Worm (Caenorhabditis elegans): ENCODE results near the gene clec-54.
A peak's percentile ranks its signal among the peaks of the same experiment; 100 is the strongest.

clec-54 gene

DNA sequence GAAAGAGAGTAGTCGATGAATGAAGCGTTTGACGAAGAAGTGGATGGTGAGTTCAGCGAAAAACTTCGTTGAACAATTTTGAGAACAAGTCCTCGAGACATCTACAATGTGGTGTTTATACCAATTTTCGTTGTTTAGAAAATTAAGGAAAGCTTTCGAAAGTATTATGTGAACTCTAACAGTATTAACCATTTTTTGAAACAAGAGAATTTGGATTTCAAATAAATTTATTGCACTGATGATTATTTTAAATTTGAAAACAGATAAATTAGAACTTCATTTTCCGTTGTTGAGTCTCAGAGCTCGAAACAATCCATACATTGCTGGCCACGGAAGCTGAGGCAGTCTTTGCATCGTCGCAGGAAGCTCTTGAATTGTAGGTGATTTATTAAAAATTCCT, 45.8 kb downstream of the clec-54 start, which contains the start of gene C53A5.16:
Gene C53A5.16 (minus strand): TSS at position 101 of the 400 bp plus-strand sequence.
- TF ChIP-seq unc-62 (GFP tag; optimal IDR thresholded peaks at IDR 0.05 in 1 of 2) (no peak), unc-62 (tag; optimal IDR thresholded peaks at IDR 0.05) (no peak), snpc-1.2 (GFP tag; IDR thresholded peaks at IDR 0.05) (no peak), vab-7 (GFP tag; IDR thresholded peaks at IDR 0.05) (no peak), daf-12 (tag; optimal IDR thresholded peaks at IDR 0.05) (no peak), ZK546.5 (tag; optimal IDR thresholded peaks at IDR 0.05) (no peak), nhr-77 (tag; optimal IDR thresholded peaks at IDR 0.05) (no peak), unc-130 (GFP tag; optimal IDR thresholded peaks at IDR 0.05) (no peak), egl-43 (GFP tag; IDR thresholded peaks at IDR 0.05) (no peak), ceh-44 (GFP tag; IDR thresholded peaks at IDR 0.05) (no peak)

DNA sequence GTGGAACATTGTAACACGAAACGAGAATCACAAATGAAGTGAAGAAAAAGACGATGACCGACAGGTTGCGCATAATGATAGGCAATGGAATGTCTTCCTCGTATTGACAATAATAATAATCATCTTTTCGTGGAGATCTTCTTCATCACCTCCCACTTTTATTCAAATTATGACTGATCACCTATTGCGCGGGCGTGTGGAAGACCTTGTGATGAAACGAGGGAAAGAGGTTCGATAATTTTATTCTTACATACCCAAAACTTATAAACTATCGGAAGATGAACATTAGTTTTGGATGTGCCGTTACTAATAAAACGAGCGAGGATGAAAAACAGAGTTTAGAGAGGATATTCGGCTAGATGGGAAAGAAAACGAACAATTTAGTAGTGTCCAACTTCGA, 46.4 kb downstream of the clec-54 start, which contains the start of gene C53A5.2:
Gene C53A5.2 (minus strand): TSS at position 101 of the 400 bp plus-strand sequence.
- TF ChIP-seq nhr-111 (GFP tag; optimal IDR thresholded peaks at IDR 0.05) (no peak), daf-12 (tag; optimal IDR thresholded peaks at IDR 0.05) (no peak), nhr-11 (tag; optimal IDR thresholded peaks at IDR 0.05) (no peak), tag-97 (GFP tag; IDR thresholded peaks at IDR 0.05) (no peak), daf-16 (GFP tag; optimal IDR thresholded peaks at IDR 0.05) (no peak), daf-16 (tag; optimal IDR thresholded peaks at IDR 0.05) (no peak), ama-1 (optimal IDR thresholded peaks at IDR 0.05) (no peak), ceh-82 (tag; optimal IDR thresholded peaks at IDR 0.05) (no peak), lin-15B (tag; optimal IDR thresholded peaks at IDR 0.05) (no peak), Y5F2A.4 (GFP tag; optimal IDR thresholded peaks at IDR 0.05) (no peak), ceh-62 (tag; optimal IDR thresholded peaks at IDR 0.05) (no peak), Y75B8A.6 (GFP tag; IDR thresholded peaks at IDR 0.05) (no peak), cey-2 (tag; optimal IDR thresholded peaks at IDR 0.05; ENCODE audit: borderline replicate concordance, insufficient read depth) (no peak), R02D3.7 (tag; optimal IDR thresholded peaks at IDR 0.05) (no peak)

DNA sequence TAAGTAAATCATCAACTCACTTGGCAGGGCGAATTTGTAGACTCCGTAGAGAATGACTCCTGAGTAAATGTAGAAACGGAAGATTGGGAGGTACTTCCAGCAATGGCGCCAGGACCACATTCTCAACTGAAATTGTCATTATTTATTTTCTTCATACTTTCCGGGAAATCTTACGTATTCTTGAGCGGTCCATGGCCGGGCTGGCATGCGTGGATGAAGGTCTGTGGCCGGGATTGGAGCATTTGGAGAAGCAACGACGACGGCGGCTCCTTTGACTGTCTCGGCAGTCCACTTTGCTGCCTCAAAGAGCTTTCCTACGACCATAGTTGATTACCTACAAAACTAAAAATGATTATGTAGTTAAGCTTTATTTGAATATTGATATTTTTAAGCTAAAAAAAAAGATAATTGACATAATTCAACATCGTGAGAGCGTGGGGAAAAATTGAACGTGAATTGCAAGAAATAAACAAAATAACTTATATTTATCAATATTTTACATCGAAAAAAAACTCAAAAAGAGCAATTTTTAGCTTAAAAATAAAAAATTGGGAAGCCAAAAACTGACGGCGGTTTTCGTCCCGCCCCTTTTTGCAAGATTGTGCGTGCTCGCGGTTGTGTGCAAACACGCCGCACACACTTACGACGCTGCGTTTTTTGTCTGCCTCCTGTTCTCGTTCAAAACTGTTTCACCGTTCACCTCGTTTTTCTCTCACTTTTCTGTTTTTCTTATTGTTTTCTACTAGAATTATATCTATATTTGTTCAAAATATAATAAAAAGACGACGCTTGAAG, 47.3 kb downstream of the clec-54 start, which contains the start of gene ril-1:
Gene ril-1 (minus strand): TSS at position 342 of the 795 bp plus-strand sequence.
- no peak for TF ChIP-seq nhr-237 (tag; optimal IDR thresholded peaks at IDR 0.05)
- no peak for TF ChIP-seq lin-1 (GFP tag; IDR thresholded peaks at IDR 0.05)
- TF ChIP-seq lin-38 (GFP tag; IDR thresholded peaks at IDR 0.05): peak; percentile 62
- TF ChIP-seq F26F4.8 (GFP tag; conservative IDR thresholded peaks at IDR 0.05): no peak
- no peak for TF ChIP-seq lin-39 (tag; optimal IDR thresholded peaks at IDR 0.05)
- TF ChIP-seq spr-1 (tag; optimal IDR thresholded peaks at IDR 0.05): no peak
- no peak for TF ChIP-seq snpc-4 (tag; optimal IDR thresholded peaks at IDR 0.05)
- TF ChIP-seq ctbp-1 (GFP tag; IDR thresholded peaks at IDR 0.05): no peak
- no peak for TF ChIP-seq ces-1 (GFP tag; optimal IDR thresholded peaks at IDR 0.05)
- TF ChIP-seq aha-1 (tag): peak; percentile 77
- no peak for TF ChIP-seq mdt-29 (GFP tag; IDR thresholded peaks at IDR 0.05)
- TF ChIP-seq lir-3 (tag; optimal IDR thresholded peaks at IDR 0.05): no peak
- TF ChIP-seq T20F7.1 (GFP tag; optimal IDR thresholded peaks at IDR 0.05): no peak
- TF ChIP-seq nhr-77 (tag; optimal IDR thresholded peaks at IDR 0.05): peak; percentile 43
- no peak for TF ChIP-seq jun-1 (tag; optimal IDR thresholded peaks at IDR 0.05)
- TF ChIP-seq F44E2.7 (GFP tag; IDR thresholded peaks at IDR 0.05): no peak
- TF ChIP-seq lim-7 (GFP tag; IDR thresholded peaks at IDR 0.05): no peak
- no peak for TF ChIP-seq nhr-42 (GFP tag; IDR thresholded peaks at IDR 0.05)
- TF ChIP-seq nhr-25 (tag; optimal IDR thresholded peaks at IDR 0.05; ENCODE audit: borderline replicate concordance, insufficient read depth): no peak
- no peak for TF ChIP-seq zfp-2 (tag; optimal IDR thresholded peaks at IDR 0.05)
- no peak for TF ChIP-seq ZK337.2 (GFP tag; IDR thresholded peaks at IDR 0.05)
- TF ChIP-seq unc-130 (GFP tag; optimal IDR thresholded peaks at IDR 0.05): no peak
- TF ChIP-seq R02D3.7 (tag; optimal IDR thresholded peaks at IDR 0.05): no peak
- TF ChIP-seq lin-13 (GFP tag; optimal IDR thresholded peaks at IDR 0.05): peak; percentile 40
- no peak for TF ChIP-seq saeg-2 (GFP tag; IDR thresholded peaks at IDR 0.05)
- peak; percentile 41 for TF ChIP-seq rbr-2 (tag; optimal IDR thresholded peaks at IDR 0.05)
- no peak for TF ChIP-seq nhr-41 (GFP tag; IDR thresholded peaks at IDR 0.05)
- no peak for TF ChIP-seq F37D6.2 (tag; optimal IDR thresholded peaks at IDR 0.05)
- no peak for TF ChIP-seq skn-1 (tag; optimal IDR thresholded peaks at IDR 0.05)

Measured in whole organism, L4 larva.